Fruit fly (Drosophila melanogaster): ENCODE data around the gene tey.
A peak's percentile ranks its signal among the peaks of the same experiment; 100 is the strongest.

tey gene

dm6 chr3L:19618072-19618958 lies 45.6 kb downstream of the tey start, which contains the start of gene asf1 (continued):
- TF ChIP-seq CG10267 (tag; optimal IDR thresholded peaks at IDR 0.05) = peak; percentile 66
- peak; percentile 23 for TF ChIP-seq Antp (GFP tag; optimal IDR thresholded peaks at IDR 0.05)
- no peak for TF ChIP-seq Lim3 (GFP tag; IDR thresholded peaks at IDR 0.05)
- peak; percentile 65 for TF ChIP-seq E2f2 (GFP tag; IDR thresholded peaks at IDR 0.05)
- no peak for TF ChIP-seq ems (GFP tag; optimal IDR thresholded peaks at IDR 0.05)
- TF ChIP-seq CG1647 (GFP tag; optimal IDR thresholded peaks at IDR 0.05) = no peak
- TF ChIP-seq CG7372 (GFP tag; IDR thresholded peaks at IDR 0.05) = no peak
- TF ChIP-seq Hr39 (optimal IDR thresholded peaks at IDR 0.05) = no peak
- TF ChIP-seq bowl (GFP tag; IDR thresholded peaks at IDR 0.05) = no peak
- no peak for TF ChIP-seq aop (GFP tag; IDR thresholded peaks at IDR 0.05)
- TF ChIP-seq CG8924 (tag; optimal IDR thresholded peaks at IDR 0.05) = peak; percentile 13
- TF ChIP-seq CG6813 (GFP tag; optimal IDR thresholded peaks at IDR 0.05) = no peak
- no peak for TF ChIP-seq CG15073 (GFP tag; optimal IDR thresholded peaks at IDR 0.05)
- TF ChIP-seq H15 (GFP tag; IDR thresholded peaks at IDR 0.05) = no peak
- no peak for TF ChIP-seq NFAT (GFP tag; IDR thresholded peaks at IDR 0.05)
- TF ChIP-seq CkIIα-i1 (GFP tag; IDR thresholded peaks at IDR 0.05) = no peak
- TF ChIP-seq CG3407 (GFP tag; optimal IDR thresholded peaks at IDR 0.05) = no peak
- no peak for TF ChIP-seq cwo (GFP tag; optimal IDR thresholded peaks at IDR 0.05)
- peak; percentile 17 for TF ChIP-seq CG7786 (GFP tag; optimal IDR thresholded peaks at IDR 0.05)
- no peak for TF ChIP-seq sr (GFP tag; IDR thresholded peaks at IDR 0.05)
- no peak for TF ChIP-seq sima (GFP tag; optimal IDR thresholded peaks at IDR 0.05)
- TF ChIP-seq croc (GFP tag; conservative IDR thresholded peaks at IDR 0.05) = no peak
- TF ChIP-seq Awh (GFP tag; IDR thresholded peaks at IDR 0.05) = no peak
- TF ChIP-seq eve (GFP tag; optimal IDR thresholded peaks at IDR 0.05) = no peak
- peak; percentile 29 for TF ChIP-seq mam (GFP tag; optimal IDR thresholded peaks at IDR 0.05)
- no peak for TF ChIP-seq lab (GFP tag; optimal IDR thresholded peaks at IDR 0.05)
- no peak for TF ChIP-seq ac (GFP tag; optimal IDR thresholded peaks at IDR 0.05)
- no peak for TF ChIP-seq ara (GFP tag; IDR thresholded peaks at IDR 0.05)
- TF ChIP-seq grau (tag; optimal IDR thresholded peaks at IDR 0.05) = no peak
- no peak for TF ChIP-seq CG10209 (GFP tag; optimal IDR thresholded peaks at IDR 0.05)
- no peak for TF ChIP-seq CG6272 (GFP tag; IDR thresholded peaks at IDR 0.05)
- no peak for TF ChIP-seq CG30431 (GFP tag; optimal IDR thresholded peaks at IDR 0.05)
- TF ChIP-seq CG6254 (GFP tag; optimal IDR thresholded peaks at IDR 0.05) = no peak
- no peak for TF ChIP-seq CG6654 (GFP tag; optimal IDR thresholded peaks at IDR 0.05)
- no peak for TF ChIP-seq CG14667 (GFP tag; IDR thresholded peaks at IDR 0.05)
- peak; percentile 15 for TF ChIP-seq CG13624 (GFP tag; optimal IDR thresholded peaks at IDR 0.05)
- TF ChIP-seq Kr (GFP tag; optimal IDR thresholded peaks at IDR 0.05) = no peak
- no peak for TF ChIP-seq CG4707 (GFP tag; optimal IDR thresholded peaks at IDR 0.05)
- no peak for TF ChIP-seq CG2678 (tag; optimal IDR thresholded peaks at IDR 0.05)
- TF ChIP-seq emc (GFP tag; optimal IDR thresholded peaks at IDR 0.05) = no peak
- no peak for TF ChIP-seq CG9876 (GFP tag; optimal IDR thresholded peaks at IDR 0.05)
- TF ChIP-seq oc (tag; optimal IDR thresholded peaks at IDR 0.05) = no peak
- no peak for TF ChIP-seq CG15269 (tag; optimal IDR thresholded peaks at IDR 0.05)
- no peak for TF ChIP-seq crc (GFP tag; optimal IDR thresholded peaks at IDR 0.05)
- no peak for TF ChIP-seq ash1 (GFP tag; optimal IDR thresholded peaks at IDR 0.05)
- no peak for TF ChIP-seq CG18476 (GFP tag; optimal IDR thresholded peaks at IDR 0.05)
- peak; percentile 30 for TF ChIP-seq CG11398 (GFP tag; optimal IDR thresholded peaks at IDR 0.05)
- TF ChIP-seq CG10462 (GFP tag; optimal IDR thresholded peaks at IDR 0.05) = no peak
- no peak for TF ChIP-seq gcm (GFP tag; optimal IDR thresholded peaks at IDR 0.05)
- peak; percentile 9 for TF ChIP-seq CG13775 (GFP tag; optimal IDR thresholded peaks at IDR 0.05)
- TF ChIP-seq CG14710 (tag; optimal IDR thresholded peaks at IDR 0.05) = peak; percentile 67
